Fruit fly (Drosophila melanogaster): ENCODE data around the gene dbo.

Gene dbo

DNA sequence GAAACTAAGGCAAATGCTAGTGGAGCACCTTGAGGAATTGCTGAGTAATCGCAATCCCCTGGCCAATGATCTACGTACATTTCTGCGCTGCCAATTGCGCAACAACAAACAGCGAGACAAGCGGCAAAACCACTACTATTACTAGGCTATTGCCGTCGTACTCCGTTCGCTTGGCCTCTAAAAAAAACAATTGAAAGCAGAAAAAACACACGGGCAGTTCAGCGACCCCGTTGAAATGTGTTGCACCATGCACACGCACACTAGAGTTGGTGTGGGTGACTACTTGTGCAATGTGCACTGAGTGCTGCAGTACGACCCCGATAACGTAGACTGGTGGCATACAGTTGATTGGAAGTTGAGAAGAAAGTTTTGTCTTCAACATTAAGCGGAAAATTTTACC lies 2.2 kb upstream of the dbo start:
- TF ChIP-seq Snoo (tag; optimal IDR thresholded peaks at IDR 0.05) = no peak
- TF ChIP-seq CG12605 (GFP tag; IDR thresholded peaks at IDR 0.05) = peak; percentile 52; the same call in 1 of the 2 replicates
- TF ChIP-seq CG32121 (GFP tag; IDR thresholded peaks at IDR 0.05) = peak; percentile 77
- peak; percentile 50; the same call in 2 of the 3 replicates for TF ChIP-seq fd96Ca (GFP tag; IDR thresholded peaks at IDR 0.05)
- TF ChIP-seq D1 (tag; optimal IDR thresholded peaks at IDR 0.05) = no peak
- TF ChIP-seq Pif1A (GFP tag; optimal IDR thresholded peaks at IDR 0.05) = no peak
- TF ChIP-seq CG15710 (tag; optimal IDR thresholded peaks at IDR 0.05) = no peak
- no peak for TF ChIP-seq CG8159 (tag; optimal IDR thresholded peaks at IDR 0.05)
- no peak for TF ChIP-seq rn (GFP tag; IDR thresholded peaks at IDR 0.05)
- TF ChIP-seq CG9948 (tag; optimal IDR thresholded peaks at IDR 0.05) = no peak
- no peak for TF ChIP-seq gl (tag; optimal IDR thresholded peaks at IDR 0.05)
- peak; percentile 35 for TF ChIP-seq CG14655 (GFP tag; optimal IDR thresholded peaks at IDR 0.05)
- TF ChIP-seq CG13204 (GFP tag; optimal IDR thresholded peaks at IDR 0.05) = no peak
- TF ChIP-seq CG10348 (GFP tag; IDR thresholded peaks at IDR 0.05) = no peak
- TF ChIP-seq Pif1B (GFP tag; optimal IDR thresholded peaks at IDR 0.05) = no peak
- TF ChIP-seq CG17806 (tag; optimal IDR thresholded peaks at IDR 0.05) = no peak
- peak; percentile 98 for TF ChIP-seq EcR (GFP tag; optimal IDR thresholded peaks at IDR 0.05)
- peak; percentile 13 for TF ChIP-seq CG8301 (tag; optimal IDR thresholded peaks at IDR 0.05)
- no peak for TF ChIP-seq CG34367 (tag; optimal IDR thresholded peaks at IDR 0.05)
- peak; percentile 70 for TF ChIP-seq Ets98B (GFP tag; IDR thresholded peaks at IDR 0.05)
- TF ChIP-seq CG4496 (GFP tag; IDR thresholded peaks at IDR 0.05) = peak; percentile 85

DNA sequence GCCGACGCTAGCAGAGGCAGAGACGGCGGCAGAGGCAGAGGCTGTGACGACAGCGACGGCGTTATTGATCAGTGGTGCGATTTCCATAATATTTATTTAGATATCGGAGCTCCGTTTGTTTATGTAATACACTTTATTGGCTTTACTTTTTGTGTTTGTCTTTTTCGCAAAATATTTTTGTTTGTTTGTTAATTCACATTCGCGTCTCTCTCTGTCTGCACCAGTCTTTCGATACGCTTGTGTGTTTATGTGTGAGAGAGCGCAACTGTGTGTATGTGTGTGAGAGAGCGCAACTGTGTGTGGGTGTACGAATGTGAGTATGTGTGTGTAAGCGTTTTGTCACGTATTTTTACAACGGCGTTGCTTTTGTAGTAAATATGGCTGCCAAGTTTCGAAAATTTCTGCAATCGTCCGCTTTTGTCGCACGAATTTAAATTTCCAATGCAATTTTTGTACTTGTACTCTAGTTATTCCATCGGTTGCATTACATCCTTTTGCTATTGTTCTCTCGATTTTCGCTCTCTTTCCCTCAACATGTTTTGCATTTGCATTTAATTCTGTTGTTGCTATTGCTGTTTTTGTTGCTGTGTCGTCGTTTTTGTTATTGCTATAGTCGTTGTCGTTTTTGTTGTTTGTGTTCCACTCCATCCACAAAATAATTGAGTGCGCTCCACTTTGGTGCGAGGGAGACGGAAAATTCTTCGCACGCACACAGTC lies 1.0 kb upstream of the dbo start:
- TF ChIP-seq CG32121 (GFP tag; IDR thresholded peaks at IDR 0.05) = peak; percentile 78
- TF ChIP-seq CG8159 (tag; optimal IDR thresholded peaks at IDR 0.05) = peak; percentile 12
- no peak for TF ChIP-seq rn (GFP tag; IDR thresholded peaks at IDR 0.05)
- TF ChIP-seq CG34367 (tag; optimal IDR thresholded peaks at IDR 0.05) = no peak
- TF ChIP-seq gl (tag; optimal IDR thresholded peaks at IDR 0.05) = no peak
- peak; percentile 17; the same call in 1 of the 3 replicates for TF ChIP-seq fd96Ca (GFP tag; IDR thresholded peaks at IDR 0.05)
- TF ChIP-seq Pif1A (GFP tag; optimal IDR thresholded peaks at IDR 0.05) = peak; percentile 62
- no peak for TF ChIP-seq CG13204 (GFP tag; optimal IDR thresholded peaks at IDR 0.05)
- TF ChIP-seq CG15710 (tag; optimal IDR thresholded peaks at IDR 0.05) = no peak
- TF ChIP-seq CG17806 (tag; optimal IDR thresholded peaks at IDR 0.05) = no peak
- no peak for TF ChIP-seq CG8301 (tag; optimal IDR thresholded peaks at IDR 0.05)
- TF ChIP-seq CG4496 (GFP tag; IDR thresholded peaks at IDR 0.05) = peak; percentile 62; the same call in 2 of the 3 replicates
- peak; percentile 77 for TF ChIP-seq Ets98B (GFP tag; IDR thresholded peaks at IDR 0.05)
- TF ChIP-seq Pif1B (GFP tag; optimal IDR thresholded peaks at IDR 0.05) = peak; percentile 38
- peak; percentile 55 for TF ChIP-seq EcR (GFP tag; optimal IDR thresholded peaks at IDR 0.05)
- no peak for TF ChIP-seq D1 (tag; optimal IDR thresholded peaks at IDR 0.05)
- no peak for TF ChIP-seq CG9948 (tag; optimal IDR thresholded peaks at IDR 0.05)
- TF ChIP-seq Snoo (tag; optimal IDR thresholded peaks at IDR 0.05) = peak; percentile 45
- TF ChIP-seq CG10348 (GFP tag; IDR thresholded peaks at IDR 0.05) = no peak
- peak; percentile 14 for TF ChIP-seq CG14655 (GFP tag; optimal IDR thresholded peaks at IDR 0.05)
- TF ChIP-seq CG12605 (GFP tag; IDR thresholded peaks at IDR 0.05) = peak; percentile 74

- TF ChIP-seq CG9948 (tag; optimal IDR thresholded peaks at IDR 0.05) = peak; percentile 87
- no peak for TF ChIP-seq CG10348 (GFP tag; IDR thresholded peaks at IDR 0.05)
- TF ChIP-seq Pif1B (GFP tag; optimal IDR thresholded peaks at IDR 0.05) = peak; percentile 87
- TF ChIP-seq CG17806 (tag; optimal IDR thresholded peaks at IDR 0.05) = peak; percentile 88
- no peak for TF ChIP-seq fd96Ca (GFP tag; IDR thresholded peaks at IDR 0.05)
- TF ChIP-seq Pif1A (GFP tag; optimal IDR thresholded peaks at IDR 0.05) = peak; percentile 90
- no peak for TF ChIP-seq CG14655 (GFP tag; optimal IDR thresholded peaks at IDR 0.05)
- peak; percentile 73 for TF ChIP-seq Ets98B (GFP tag; IDR thresholded peaks at IDR 0.05)
- peak; percentile 92 for TF ChIP-seq CG15710 (tag; optimal IDR thresholded peaks at IDR 0.05)
- peak; percentile 73 for TF ChIP-seq CG32121 (GFP tag; IDR thresholded peaks at IDR 0.05)
- TF ChIP-seq D1 (tag; optimal IDR thresholded peaks at IDR 0.05) = peak; percentile 95
- TF ChIP-seq Snoo (tag; optimal IDR thresholded peaks at IDR 0.05) = peak; percentile 88
- TF ChIP-seq CG4496 (GFP tag; IDR thresholded peaks at IDR 0.05) = peak; percentile 75
- peak; percentile 82 for TF ChIP-seq CG34367 (tag; optimal IDR thresholded peaks at IDR 0.05)
- TF ChIP-seq CG8159 (tag; optimal IDR thresholded peaks at IDR 0.05) = peak; percentile 100
- TF ChIP-seq rn (GFP tag; IDR thresholded peaks at IDR 0.05) = no peak
- peak; percentile 60; the same call in 1 of the 2 replicates for TF ChIP-seq CG12605 (GFP tag; IDR thresholded peaks at IDR 0.05)
- no peak for TF ChIP-seq EcR (GFP tag; optimal IDR thresholded peaks at IDR 0.05)
- TF ChIP-seq CG13204 (GFP tag; optimal IDR thresholded peaks at IDR 0.05) = no peak
- peak; percentile 34 for TF ChIP-seq gl (tag; optimal IDR thresholded peaks at IDR 0.05)
- peak; percentile 86 for TF ChIP-seq CG8301 (tag; optimal IDR thresholded peaks at IDR 0.05)
Observed at dm6 chr3L:15826985-15827635, 422 bp downstream of the dbo start.

DNA sequence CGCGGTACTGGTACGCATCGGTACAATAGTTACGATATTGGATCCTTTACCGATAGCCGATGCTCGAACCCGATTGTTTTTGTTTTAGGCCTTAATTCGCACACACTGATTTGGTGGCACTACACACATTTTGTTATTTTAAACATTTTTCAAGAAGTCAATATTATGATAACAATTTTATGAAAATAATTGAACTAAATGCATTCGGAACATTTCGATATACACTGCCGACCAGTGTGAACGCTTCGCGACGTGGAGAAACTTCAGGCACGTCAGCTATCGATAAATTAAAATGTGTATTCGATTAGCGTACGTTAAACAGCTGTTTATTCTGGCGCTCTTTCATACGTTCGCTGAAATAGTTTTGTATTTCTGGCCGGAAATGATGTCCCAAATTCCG lies 5.5 kb downstream of the dbo start, which contains the start of gene CG12713:
CG12713 (plus strand) TSS at position 319 of the 400 bp plus-strand sequence.
- no peak for TF ChIP-seq D1 (tag; optimal IDR thresholded peaks at IDR 0.05)
- TF ChIP-seq Pif1A (GFP tag; optimal IDR thresholded peaks at IDR 0.05) = no peak
- no peak for TF ChIP-seq CG32121 (GFP tag; IDR thresholded peaks at IDR 0.05)
- no peak for TF ChIP-seq fd96Ca (GFP tag; IDR thresholded peaks at IDR 0.05)
- TF ChIP-seq CG8159 (tag; optimal IDR thresholded peaks at IDR 0.05) = no peak
- no peak for TF ChIP-seq CG14655 (GFP tag; optimal IDR thresholded peaks at IDR 0.05)
- TF ChIP-seq CG15710 (tag; optimal IDR thresholded peaks at IDR 0.05) = no peak
- TF ChIP-seq CG12605 (GFP tag; IDR thresholded peaks at IDR 0.05) = no peak
- TF ChIP-seq CG10348 (GFP tag; IDR thresholded peaks at IDR 0.05) = no peak
- no peak for TF ChIP-seq CG13204 (GFP tag; optimal IDR thresholded peaks at IDR 0.05)
- no peak for TF ChIP-seq Snoo (tag; optimal IDR thresholded peaks at IDR 0.05)
- TF ChIP-seq Ets98B (GFP tag; IDR thresholded peaks at IDR 0.05) = no peak
- no peak for TF ChIP-seq CG4496 (GFP tag; IDR thresholded peaks at IDR 0.05)
- TF ChIP-seq CG9948 (tag; optimal IDR thresholded peaks at IDR 0.05) = no peak
- TF ChIP-seq CG8301 (tag; optimal IDR thresholded peaks at IDR 0.05) = no peak
- TF ChIP-seq CG17806 (tag; optimal IDR thresholded peaks at IDR 0.05) = no peak
